Fruit fly (Drosophila melanogaster) whole organism, prepupa: Measurements from ENCODE around the gene Arp1.

Experiments
- CG10631 ChIP-seq: fragments of 200-800 bp; sonication (Bioruptor generic); optimal IDR thresholded peaks from 2 replicates; lab custom pipeline; 2016; ENCODE audit warnings: missing biosample characterization, missing genetic modification characterization
- CG10669 ChIP-seq: fragments of 200-800 bp; sonication (Bioruptor generic); optimal IDR thresholded peaks from 3 replicates; lab custom pipeline; 2018; ENCODE audit warnings: missing biosample characterization, mild to moderate bottlenecking, missing genetic modification characterization, moderate library complexity
- CG11294 ChIP-seq: fragments of 200-800 bp; sonication (Bioruptor generic); IDR thresholded peaks from 2 replicates; pipeline ENCODE4 v1.3.6; 2022; ENCODE audit warnings: missing biosample characterization, missing genetic modification characterization
- CG11902 ChIP-seq: fragments of 200-800 bp; sonication (Bioruptor generic); optimal IDR thresholded peaks from 3 replicates; lab custom pipeline; 2016; ENCODE audit warnings: missing biosample characterization, missing genetic modification characterization
- CG15336 ChIP-seq: fragments of 200-800 bp; sonication (Bioruptor generic); IDR thresholded peaks from 2 replicates; pipeline ENCODE4 v1.3.6; 2022; ENCODE audit warnings: missing biosample characterization, missing genetic modification characterization
- CG1621 ChIP-seq: fragments of 200-800 bp; sonication (Bioruptor generic); optimal IDR thresholded peaks from 3 replicates; lab custom pipeline; 2018; ENCODE audit warnings: missing biosample characterization, mild to moderate bottlenecking, missing genetic modification characterization
- CG3032 ChIP-seq: fragments of 200-800 bp; optimal IDR thresholded peaks from 2 replicates; lab custom pipeline; 2019; ENCODE audit warnings: missing biosample characterization, mild to moderate bottlenecking, missing genetic modification characterization, moderate library complexity
- CG31627 ChIP-seq: fragments of 200-800 bp; sonication (Bioruptor generic); optimal IDR thresholded peaks from 3 replicates; lab custom pipeline; 2016; ENCODE audit warnings: missing biosample characterization, missing genetic modification characterization
- CG34406 ChIP-seq: fragments of 200-800 bp; sonication (Bioruptor generic); optimal IDR thresholded peaks from 3 replicates; lab custom pipeline; 2016; ENCODE audit warnings: missing biosample characterization, missing genetic modification characterization
- CG3919 ChIP-seq: fragments of 200-800 bp; sonication (Bioruptor generic); optimal IDR thresholded peaks from 3 replicates; lab custom pipeline; 2016; ENCODE audit warnings: missing biosample characterization, missing genetic modification characterization
- CG4318 ChIP-seq: fragments of 200-800 bp; sonication (Bioruptor generic); optimal IDR thresholded peaks from 3 replicates; lab custom pipeline; 2017; ENCODE audit warnings: missing biosample characterization, mild to moderate bottlenecking, missing genetic modification characterization
- CG6808 ChIP-seq: fragments of 200-800 bp; sonication (Bioruptor generic); optimal IDR thresholded peaks from 3 replicates; lab custom pipeline; 2017; ENCODE audit warnings: missing biosample characterization, missing genetic modification characterization, mild to moderate bottlenecking, moderate library complexity, missing genetic modification reagents
- CG6854 ChIP-seq: fragments of 200-800 bp; sonication (Bioruptor generic); optimal IDR thresholded peaks from 2 replicates; lab custom pipeline; 2017; ENCODE audit warnings: missing biosample characterization, mild to moderate bottlenecking, missing genetic modification characterization
- CG8119 ChIP-seq: fragments of 200-800 bp; sonication (Bioruptor generic); IDR thresholded peaks from 3 replicates; pipeline ENCODE4 v1.3.6; 2022; ENCODE audit warnings: missing biosample characterization, missing genetic modification characterization
- CG8319 ChIP-seq: fragments of 200-800 bp; sonication (Bioruptor generic); optimal IDR thresholded peaks from 3 replicates; lab custom pipeline; 2016; ENCODE audit warnings: missing biosample characterization, missing genetic modification characterization
- CG8632 ChIP-seq: fragments of 200-800 bp; sonication (Bioruptor generic); optimal IDR thresholded peaks from 3 replicates; lab custom pipeline; 2016; ENCODE audit warnings: missing biosample characterization, missing genetic modification characterization
- Eip78C ChIP-seq: fragments of 200-800 bp; sonication (Bioruptor generic); peaks from one replicate; lab custom pipeline; 2016; ENCODE audit warnings: missing biosample characterization, missing genetic modification characterization
- Eip93F ChIP-seq: fragments of 200-800 bp; sonication (Bioruptor generic); optimal IDR thresholded peaks from 2 replicates; lab custom pipeline; 2016; ENCODE audit warnings: missing biosample characterization, mild to moderate bottlenecking, missing genetic modification characterization
- Ets96B ChIP-seq: fragments of 200-800 bp; optimal IDR thresholded peaks from 2 replicates; lab custom pipeline; 2019; ENCODE audit warnings: missing biosample characterization, mild to moderate bottlenecking, missing genetic modification characterization, moderate library complexity
- Gug ChIP-seq: fragments of 200-800 bp; sonication (Bioruptor generic); IDR thresholded peaks from 2 replicates; pipeline ENCODE4 v1.3.6; 2022; ENCODE audit warnings: missing biosample characterization, missing genetic modification characterization
- Hr38 ChIP-seq: sonication (Bioruptor generic); optimal IDR thresholded peaks from 2 replicates; lab custom pipeline; 2016; ENCODE audit warnings: missing biosample characterization, missing genetic modification characterization
- Hr4 ChIP-seq: fragments of 200-800 bp; sonication (Bioruptor generic); optimal IDR thresholded peaks from 3 replicates; lab custom pipeline; 2016; ENCODE audit warnings: missing biosample characterization, missing genetic modification characterization
- Lpt ChIP-seq: fragments of 200-800 bp; sonication (Bioruptor generic); optimal IDR thresholded peaks from 3 replicates; lab custom pipeline; 2016; ENCODE audit warnings: missing biosample characterization, missing genetic modification characterization
- Met ChIP-seq: fragments of 200-800 bp; sonication (Bioruptor generic); optimal IDR thresholded peaks from 3 replicates; lab custom pipeline; 2016; ENCODE audit warnings: missing biosample characterization, missing genetic modification characterization
- Smox ChIP-seq: fragments of 200-800 bp; sonication (Bioruptor generic); optimal IDR thresholded peaks from 3 replicates; lab custom pipeline; 2016; ENCODE audit warnings: missing biosample characterization, missing genetic modification characterization
- Sox102F ChIP-seq: fragments of 200-800 bp; sonication (Bioruptor generic); optimal IDR thresholded peaks from 2 replicates; lab custom pipeline; 2016; ENCODE audit warnings: missing biosample characterization, mild to moderate bottlenecking, missing genetic modification characterization
- Sox14 ChIP-seq: fragments of 200-800 bp; sonication (Bioruptor generic); optimal IDR thresholded peaks from 3 replicates; lab custom pipeline; 2016; ENCODE audit warnings: missing biosample characterization, missing genetic modification characterization
- Sox15 ChIP-seq: fragments of 200-800 bp; sonication (Bioruptor generic); optimal IDR thresholded peaks from 3 replicates; lab custom pipeline; 2016; ENCODE audit warnings: missing biosample characterization, missing genetic modification characterization
- achi ChIP-seq: fragments of 200-800 bp; sonication (Bioruptor generic); optimal IDR thresholded peaks from 3 replicates; lab custom pipeline; 2016; ENCODE audit warnings: missing biosample characterization, missing genetic modification characterization
- acj6 ChIP-seq: fragments of 200-800 bp; sonication (Bioruptor generic); optimal IDR thresholded peaks from 3 replicates; lab custom pipeline; 2016; ENCODE audit warnings: missing biosample characterization, missing genetic modification characterization
- cyc ChIP-seq: fragments of 200-800 bp; sonication (Bioruptor generic); optimal IDR thresholded peaks from 3 replicates; lab custom pipeline; 2016; ENCODE audit warnings: missing biosample characterization, missing genetic modification characterization
- esn ChIP-seq: fragments of 200-800 bp; sonication (Bioruptor generic); optimal IDR thresholded peaks from 2 replicates; lab custom pipeline; 2016; ENCODE audit warnings: missing biosample characterization, mild to moderate bottlenecking, missing genetic modification characterization, moderate library complexity
- fkh ChIP-seq: fragments of 200-800 bp; sonication (Bioruptor generic); optimal IDR thresholded peaks from 3 replicates; lab custom pipeline; 2017; ENCODE audit warnings: missing biosample characterization, mild to moderate bottlenecking, missing genetic modification characterization, moderate library complexity
- spab ChIP-seq: fragments of 200-800 bp; sonication (Bioruptor generic); optimal IDR thresholded peaks from 2 replicates; lab custom pipeline; 2017; ENCODE audit warnings: missing biosample characterization, mild to moderate bottlenecking, missing genetic modification characterization, missing genetic modification reagents
- ss ChIP-seq, 2 experiments: fragments of 200-800 bp; sonication (Bioruptor generic); optimal IDR thresholded peaks; 2 replicates in 1 of 2; 3 replicates in 1 of 2; lab custom pipeline; 2017 to 2018; ENCODE audit warnings: mild to moderate bottlenecking in 2 of 2, missing biosample characterization in 2 of 2, missing genetic modification characterization in 2 of 2, moderate library complexity in 1 of 2
- svp ChIP-seq: fragments of 200-800 bp; sonication (Bioruptor generic); peaks from one replicate; lab custom pipeline; 2016; ENCODE audit warnings: missing biosample characterization, missing genetic modification characterization
- vri ChIP-seq: fragments of 200-800 bp; sonication (Bioruptor generic); optimal IDR thresholded peaks from 3 replicates; lab custom pipeline; 2016; ENCODE audit warnings: missing biosample characterization, mild to moderate bottlenecking, missing genetic modification characterization

Arp1 gene

DNA sequence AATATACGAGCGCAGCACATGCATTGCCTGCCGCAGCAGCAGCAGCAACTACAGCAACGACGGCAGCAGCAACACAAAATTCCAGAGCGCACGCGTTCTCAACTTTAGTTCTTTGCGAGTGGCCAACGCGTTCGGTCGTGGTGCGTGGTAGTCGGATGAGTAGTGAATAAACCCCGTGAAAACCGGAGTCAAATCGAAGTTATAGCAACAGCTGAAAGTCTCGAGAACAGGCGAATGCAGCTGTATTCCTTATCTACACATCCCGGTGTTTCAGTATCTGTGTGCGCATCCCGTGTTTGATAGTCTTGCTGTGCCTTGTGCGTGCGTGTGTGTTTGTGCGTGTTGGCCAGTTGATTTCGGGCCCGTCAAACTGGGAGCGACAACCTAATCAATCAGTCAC lies 43.6 kb upstream of the Arp1 start, which contains the start of gene Dtg (continued):
- TF ChIP-seq CG6808 (GFP tag; lab: Kevin White, UChicago) (no peak), CG3032 (tag; lab: Kevin White, UChicago) (no peak), Ets96B (tag; lab: Kevin White, UChicago) (no peak), CG8319 (GFP tag; lab: Kevin White, UChicago) (no peak), cyc (GFP tag; lab: Kevin White, UChicago) (no peak), CG15336 (no peak), Sox102F (no peak), Sox14 (GFP tag; lab: Kevin White, UChicago) (no peak), CG10669 (GFP tag; lab: Kevin White, UChicago) (no peak), achi (GFP tag; lab: Kevin White, UChicago) (no peak), CG4318 (GFP tag; lab: Kevin White, UChicago) (no peak), ss (GFP tag; optimal IDR thresholded peaks at IDR 0.05; lab: Kevin White, UChicago) (peak; percentile 2 to 81), fkh (GFP tag; lab: Kevin White, UChicago) (no peak), svp (GFP tag; lab: Kevin White, UChicago) (peak; percentile 0), Sox15 (GFP tag; lab: Kevin White, UChicago) (no peak), CG8119 (GFP tag; lab: Robert Waterston, UW) (0 out of 3 replicates have a peak, but pooled peaks have one; percentile 5), spab (GFP tag; lab: Kevin White, UChicago) (no peak), CG3919 (GFP tag; lab: Kevin White, UChicago) (peak; percentile 29), CG1621 (tag; lab: Kevin White, UChicago) (peak; percentile 85), Eip78C (GFP tag; lab: Kevin White, UChicago) (peak; percentile 59), CG11902 (GFP tag; lab: Kevin White, UChicago) (no peak), Hr38 (GFP tag; lab: Kevin White, UChicago) (no peak), esn (GFP tag; lab: Kevin White, UChicago) (no peak), Met (GFP tag; lab: Kevin White, UChicago) (no peak), CG6854 (GFP tag; lab: Kevin White, UChicago) (peak; percentile 1), vri (no peak), Gug (no peak)

DNA sequence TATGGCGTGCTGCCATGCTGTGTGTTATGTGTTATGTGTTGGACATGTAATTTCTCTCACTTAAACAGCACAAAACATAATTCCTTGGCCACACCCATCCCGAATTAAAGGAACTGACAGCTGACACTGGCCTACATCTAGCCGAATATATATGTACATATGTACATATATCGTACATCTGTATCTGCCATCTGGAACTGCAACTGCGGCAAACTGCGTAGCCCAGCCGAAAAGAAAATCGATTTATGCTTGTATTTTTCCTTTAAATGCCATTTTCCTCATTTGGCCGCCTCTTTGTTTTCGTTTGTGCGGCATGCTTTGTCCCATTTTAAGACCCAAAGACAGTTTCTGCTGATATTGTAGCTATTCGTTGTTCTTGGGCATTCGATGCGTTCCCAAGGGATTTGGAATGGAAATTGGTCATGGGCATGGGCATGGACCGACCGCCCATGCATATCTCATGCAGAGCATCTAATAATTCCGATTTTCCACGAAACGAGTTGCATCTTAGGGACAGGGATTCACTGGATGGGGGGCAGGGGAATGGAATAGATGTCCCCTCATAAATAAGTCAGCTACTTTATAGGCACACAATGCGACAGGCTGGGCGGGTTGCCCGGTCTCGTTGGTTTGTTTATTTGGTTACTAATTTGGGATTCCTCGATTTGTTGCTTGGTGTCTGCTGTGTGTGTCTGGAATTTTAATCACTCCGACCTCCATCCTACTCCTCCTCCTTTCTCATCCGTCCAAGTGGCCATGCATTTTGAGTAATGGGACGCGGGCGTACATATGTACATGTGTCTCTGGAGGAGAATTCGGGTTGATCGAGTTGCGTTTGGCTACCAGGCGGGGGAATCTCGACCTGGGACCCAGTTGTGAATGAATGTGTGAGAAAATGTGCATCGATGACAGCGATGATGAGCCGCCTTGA lies 42.2 kb upstream of the Arp1 start:
- TF ChIP-seq CG8632: no peak
- TF ChIP-seq CG10631: no peak
- TF ChIP-seq Smox: no peak
- TF ChIP-seq CG10669 (GFP tag; lab: Kevin White, UChicago): no peak
- TF ChIP-seq CG1621 (tag; lab: Kevin White, UChicago): no peak
- no peak for TF ChIP-seq CG34406
- TF ChIP-seq CG6854 (GFP tag; lab: Kevin White, UChicago): no peak
- no peak for TF ChIP-seq CG8319 (GFP tag; lab: Kevin White, UChicago)

DNA sequence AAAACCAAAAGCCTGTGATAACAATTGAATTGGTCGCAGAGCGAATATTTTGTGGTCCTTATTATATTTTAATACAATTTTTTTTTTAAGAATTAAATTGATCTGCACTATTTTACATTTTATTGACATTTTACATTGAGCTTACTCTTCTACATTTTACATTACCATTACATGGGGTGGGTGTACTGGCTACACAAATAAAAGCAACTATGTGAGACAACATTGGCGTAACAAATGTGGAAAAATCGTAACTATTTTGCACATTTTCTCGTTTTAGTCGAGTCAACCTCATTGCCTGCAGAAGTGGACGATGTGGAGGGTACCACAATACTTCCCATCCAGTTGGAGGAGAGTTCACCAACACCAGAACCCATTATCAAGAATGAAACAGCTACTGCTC lies 41.0 kb upstream of the Arp1 start:
- TF ChIP-seq svp (GFP tag; lab: Kevin White, UChicago): peak; percentile 33
- TF ChIP-seq CG4318 (GFP tag; lab: Kevin White, UChicago): no peak
- TF ChIP-seq fkh (GFP tag; lab: Kevin White, UChicago): peak; percentile 30
- TF ChIP-seq, all 60 proteins: peak for 2

- TF ChIP-seq CG31627: no peak
- no peak for TF ChIP-seq Lpt (GFP tag; lab: Kevin White, UChicago)
- TF ChIP-seq CG8319 (GFP tag; lab: Kevin White, UChicago): no peak
- no peak for TF ChIP-seq CG1621 (tag; lab: Kevin White, UChicago)
- TF ChIP-seq CG6854 (GFP tag; lab: Kevin White, UChicago): no peak
- no peak for TF ChIP-seq Eip93F (GFP tag; lab: Kevin White, UChicago)
- TF ChIP-seq Ets96B (tag; lab: Kevin White, UChicago): no peak
- TF ChIP-seq Hr38 (GFP tag; lab: Kevin White, UChicago): no peak
- no peak for TF ChIP-seq CG11294 (GFP tag; lab: Robert Waterston, UW)
- no peak for TF ChIP-seq fkh (GFP tag; lab: Kevin White, UChicago)
- no peak for TF ChIP-seq acj6 (GFP tag; lab: Kevin White, UChicago)
- TF ChIP-seq CG15336: no peak
- no peak for TF ChIP-seq Hr4 (GFP tag; lab: Kevin White, UChicago)
- no peak for TF ChIP-seq vri
- no peak for TF ChIP-seq Smox
Measured at dm6 chr3R:12652736-12653135, 38.8 kb upstream of the Arp1 start.
